Worm (Caenorhabditis elegans) whole organism, dauer: ENCODE measurements around the gene C49C8.8.

Experiments used
- unc-62 ChIP-seq: sonication (generic microtip); optimal IDR thresholded peaks from 2 replicates; lab custom pipeline; 2017; ENCODE audit warnings: missing biosample characterization, missing genetic modification reagents, missing genetic modification characterization

The C49C8.8 gene

DNA sequence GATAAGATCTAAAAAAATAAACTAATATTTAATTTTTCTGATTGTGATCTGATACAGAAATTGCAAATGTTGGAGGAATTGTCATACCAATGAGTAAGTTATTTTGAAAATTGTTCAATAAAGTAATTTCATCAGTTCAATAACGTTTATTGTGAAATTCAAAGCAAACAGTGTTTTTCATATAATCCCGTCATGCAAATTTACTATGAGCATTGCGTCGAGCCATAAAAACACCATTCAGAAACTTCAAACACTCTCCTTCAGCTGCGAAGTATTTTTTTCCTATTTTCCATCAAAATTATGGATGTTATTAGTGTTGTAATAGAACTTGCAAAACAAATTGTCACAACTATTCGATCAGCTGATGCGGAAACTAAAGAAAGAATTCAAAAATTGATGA, at the start of gene C49C8.8:
Gene C49C8.8, plus strand, starts transcription at position 301 of the 400 bp plus-strand sequence.
- TF ChIP-seq unc-62 (GFP tag; lab: Kevin White, UChicago): no peak

DNA sequence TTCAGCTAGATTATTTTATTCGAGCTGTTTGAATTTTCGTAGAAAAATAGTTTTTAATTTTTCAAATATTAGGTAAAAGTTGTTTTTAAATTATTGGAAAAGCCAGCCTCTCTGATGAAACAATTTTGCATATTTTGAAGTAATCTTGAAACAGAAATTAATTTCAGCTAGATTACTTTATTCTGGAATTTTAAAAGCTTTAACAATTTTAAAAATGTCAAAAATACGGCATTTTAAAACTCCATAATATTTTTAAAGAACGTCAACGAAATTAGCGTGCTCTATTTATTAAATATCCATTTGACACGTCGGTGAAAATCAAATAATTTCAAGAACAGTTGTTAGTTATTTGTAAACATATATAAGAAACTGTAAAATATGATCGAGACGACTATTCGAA, 49.1 kb upstream of the C49C8.8 start, which contains the start of gene Y59H11AR.10:
Gene Y59H11AR.10, plus strand, starts transcription at position 301 of the 400 bp plus-strand sequence.
- TF ChIP-seq unc-62 (GFP tag; lab: Kevin White, UChicago): no peak

DNA sequence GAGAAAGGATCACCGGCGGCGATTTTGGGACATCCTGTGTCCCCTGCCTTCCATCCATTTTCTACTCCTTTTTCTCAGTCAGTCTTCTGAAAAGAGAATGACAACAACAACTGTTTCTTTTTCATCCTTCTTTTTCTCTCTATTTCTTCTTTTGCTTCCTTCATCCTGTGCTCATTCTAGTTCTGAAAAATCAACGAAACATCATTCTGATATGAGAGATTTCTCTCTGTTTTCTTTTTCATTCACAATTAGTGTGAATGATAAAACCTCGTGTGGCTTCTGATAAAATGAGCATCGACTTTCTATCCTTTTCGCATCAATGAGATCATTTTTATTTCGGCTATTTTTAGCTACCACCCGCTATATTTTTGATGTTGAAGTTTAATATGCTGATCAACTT, 46.7 kb upstream of the C49C8.8 start:
- no peak for TF ChIP-seq unc-62 (GFP tag; lab: Kevin White, UChicago)

DNA sequence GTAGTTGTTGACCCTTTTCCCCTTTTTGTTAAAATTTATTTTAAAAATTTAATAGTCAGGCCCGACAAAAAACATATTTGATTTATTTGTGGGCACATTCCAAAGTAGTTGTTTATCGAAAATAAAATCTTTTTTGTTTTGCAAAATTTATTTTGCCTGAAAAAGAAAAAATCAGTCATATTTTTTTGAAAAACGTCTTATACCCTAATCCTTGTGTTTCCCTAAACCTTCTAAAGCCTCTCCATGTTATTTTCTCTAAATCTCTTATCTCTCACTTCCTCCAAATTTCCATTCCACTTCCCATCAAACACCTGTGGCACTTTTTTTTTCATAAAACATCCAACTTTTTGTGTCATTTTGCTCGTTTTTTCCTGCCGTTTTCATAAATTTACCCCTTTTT, 43.7 kb upstream of the C49C8.8 start:
- TF ChIP-seq unc-62 (GFP tag; lab: Kevin White, UChicago): no peak

DNA sequence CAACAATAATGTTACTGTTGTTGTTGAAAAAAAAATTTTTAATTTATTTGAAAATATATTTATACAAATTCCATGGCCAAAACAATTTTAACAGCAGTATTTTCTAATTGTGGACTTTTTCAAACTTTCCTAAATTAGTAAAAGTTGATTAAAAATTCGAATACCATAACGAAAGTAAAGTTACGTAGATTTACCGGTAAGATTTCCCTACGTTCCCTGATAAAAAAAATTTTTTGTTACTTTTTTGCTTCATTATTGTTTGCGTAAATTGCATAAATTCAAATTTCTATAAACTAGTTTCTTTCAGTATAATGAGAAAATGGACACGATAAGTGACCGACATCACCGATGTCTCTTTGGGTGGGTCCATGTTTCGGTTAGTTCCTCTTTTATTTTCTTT, 43.0 kb upstream of the C49C8.8 start, which contains the start of gene F42A9.6:
Gene F42A9.6, plus strand, starts transcription at position 301 of the 400 bp plus-strand sequence.
- no peak for TF ChIP-seq unc-62 (GFP tag; lab: Kevin White, UChicago)

DNA sequence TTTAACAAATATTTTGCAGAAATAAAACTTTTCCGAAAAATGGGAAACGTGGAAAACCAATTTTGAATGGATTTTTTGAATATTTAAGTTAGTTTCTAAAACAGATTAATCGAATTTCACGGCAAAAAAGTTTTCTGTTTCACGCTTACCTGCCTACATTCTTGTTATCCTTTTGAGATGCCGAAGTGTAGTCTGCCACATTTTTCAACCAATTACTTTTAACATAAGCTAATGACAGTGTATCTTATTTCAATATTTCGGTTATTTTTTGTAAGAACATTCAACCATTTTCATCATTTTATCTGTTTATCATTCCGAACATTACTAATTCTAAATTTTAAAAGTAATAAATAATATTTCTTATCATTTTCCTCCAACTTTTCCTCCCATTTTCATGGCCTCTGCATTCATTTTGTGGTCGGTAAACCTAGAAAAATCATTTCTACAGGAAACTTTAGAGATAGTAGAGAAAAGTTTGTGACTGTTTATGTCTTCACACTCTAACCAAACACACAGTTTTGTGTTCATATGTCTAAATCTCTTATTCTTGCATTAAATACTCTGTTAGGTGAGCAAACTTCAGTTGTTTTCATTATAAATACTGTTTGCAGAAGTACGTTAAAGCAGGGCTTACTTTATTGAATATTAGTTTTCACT, 39.9 kb upstream of the C49C8.8 start, which contains the start of the genes F42A9.17 and cyp-33E2:
Gene F42A9.17, minus strand, starts transcription at position 51 of the 657 bp plus-strand sequence.
Gene cyp-33E2, plus strand, starts transcription at position 449 of the 657 bp plus-strand sequence.
- TF ChIP-seq unc-62 (GFP tag; lab: Kevin White, UChicago): no peak

DNA sequence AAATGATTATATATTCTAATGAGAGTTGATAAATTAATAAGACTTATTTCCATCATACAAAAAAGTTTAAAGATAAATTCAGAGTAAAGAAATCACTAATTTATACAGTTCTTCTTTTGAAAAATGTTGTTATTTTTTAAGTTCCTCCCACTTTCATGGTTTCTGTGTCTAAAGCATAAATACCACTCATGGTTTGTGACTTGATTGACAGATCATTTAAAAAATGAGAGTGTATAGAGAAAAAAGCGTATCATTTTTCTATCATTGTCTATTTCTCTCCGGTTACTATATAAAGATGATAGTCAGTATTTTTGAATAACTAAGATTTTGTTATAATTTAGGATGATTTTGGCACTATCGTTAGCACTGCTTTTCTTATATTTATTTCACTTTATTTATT, 37.3 kb upstream of the C49C8.8 start, which contains the start of gene cyp-33E3:
Gene cyp-33E3, plus strand, starts transcription at position 316 of the 400 bp plus-strand sequence.
- no peak for TF ChIP-seq unc-62 (GFP tag; lab: Kevin White, UChicago)

DNA sequence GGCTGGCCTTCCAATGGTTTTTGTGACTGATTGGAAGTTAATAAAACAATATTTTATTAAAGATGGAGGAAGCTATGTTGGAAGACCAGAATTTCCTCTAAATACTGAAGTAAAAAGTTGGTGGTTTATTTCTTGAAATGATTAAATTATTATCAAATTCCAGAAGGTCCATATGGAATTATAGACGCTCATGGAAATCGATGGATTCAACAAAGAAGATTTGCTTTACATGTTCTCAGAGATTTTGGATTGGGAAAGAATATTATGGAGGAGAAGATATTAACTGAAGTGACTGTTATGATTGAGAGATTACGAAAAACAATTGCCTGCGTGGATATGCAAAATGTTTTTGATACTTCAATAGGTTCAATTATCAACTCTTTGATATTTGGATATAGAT, 36.6 kb upstream of the C49C8.8 start:
- no peak for TF ChIP-seq unc-62 (GFP tag; lab: Kevin White, UChicago)

DNA sequence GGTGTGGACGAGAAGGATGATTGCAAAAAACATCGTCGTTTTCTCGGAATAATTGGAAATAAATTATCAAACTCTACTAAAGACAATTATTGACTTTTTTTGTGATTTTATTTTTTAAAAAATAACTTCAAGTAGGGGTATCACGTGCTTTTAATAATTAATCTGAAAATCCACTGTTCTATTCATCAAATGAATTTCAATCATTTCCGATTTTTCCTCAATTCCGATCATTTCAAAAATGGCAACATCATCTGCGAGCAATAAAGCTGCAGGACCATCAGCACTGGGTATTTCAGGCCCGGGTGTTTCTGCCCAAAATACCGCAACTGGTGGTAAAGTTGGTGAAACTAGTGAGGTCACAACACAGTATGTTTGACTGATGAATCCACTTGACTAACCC, 34.9 kb upstream of the C49C8.8 start, which contains the start of the genes F42A9.7 and F42A9.3:
Gene F42A9.7, minus strand, starts transcription at position 101 of the 400 bp plus-strand sequence.
Gene F42A9.3, plus strand, starts transcription at position 214 of the 400 bp plus-strand sequence.
- TF ChIP-seq unc-62 (GFP tag; lab: Kevin White, UChicago): no peak

DNA sequence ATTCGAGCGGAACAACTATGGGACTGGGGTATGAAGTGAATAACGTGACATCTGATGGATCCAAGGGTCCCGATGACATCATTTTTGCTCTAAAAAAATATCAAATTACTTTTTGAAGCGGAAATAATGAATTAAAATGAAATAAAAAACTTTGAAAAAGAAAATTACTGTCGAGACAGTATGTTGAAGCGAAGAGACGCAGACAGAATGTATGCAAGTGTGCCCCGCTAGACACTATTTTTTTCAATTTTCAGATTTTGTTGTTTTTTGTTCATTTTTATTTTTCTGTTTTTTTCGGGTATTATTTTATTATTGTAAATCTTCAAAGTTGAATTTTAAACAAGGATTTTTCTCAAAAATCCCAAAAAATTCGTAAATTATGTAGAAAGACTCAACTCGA, 33.2 kb upstream of the C49C8.8 start, which contains the start of gene F42A9.8:
Gene F42A9.8, minus strand, starts transcription at position 88 of the 400 bp plus-strand sequence.
- no peak for TF ChIP-seq unc-62 (GFP tag; lab: Kevin White, UChicago)

DNA sequence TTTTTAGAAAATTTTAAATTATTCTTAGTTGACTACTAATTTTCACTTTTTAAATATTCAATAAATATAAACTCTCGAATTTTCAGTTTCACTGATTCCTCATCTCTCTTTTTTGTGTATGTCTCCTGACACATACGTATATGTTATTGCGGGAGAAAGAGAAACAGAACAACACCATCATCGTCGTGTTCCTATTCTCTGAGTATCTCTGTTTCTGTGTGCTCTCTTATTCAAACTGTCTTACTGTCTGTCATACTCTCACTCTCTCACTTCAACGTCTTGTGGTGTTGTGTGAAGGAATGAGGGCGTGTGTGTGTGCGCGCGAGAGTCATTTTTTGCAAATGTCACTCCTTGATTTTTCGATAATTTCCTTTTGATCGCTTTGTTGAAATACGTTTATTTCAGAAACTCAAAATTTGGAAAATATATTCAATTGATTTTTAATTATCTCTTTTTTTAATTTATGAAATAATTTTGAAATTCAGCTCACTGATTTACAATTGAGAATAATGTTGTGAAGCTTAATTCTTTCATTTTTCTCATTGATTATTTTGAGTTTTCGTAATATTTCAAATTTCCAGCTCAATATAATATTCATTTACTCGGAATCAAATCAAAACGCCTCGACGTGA, 31.7 kb upstream of the C49C8.8 start, which contains the start of gene lin-49:
Gene lin-49, plus strand, starts transcription at position 582 of the 632 bp plus-strand sequence.
- TF ChIP-seq unc-62 (GFP tag; lab: Kevin White, UChicago): no peak

DNA sequence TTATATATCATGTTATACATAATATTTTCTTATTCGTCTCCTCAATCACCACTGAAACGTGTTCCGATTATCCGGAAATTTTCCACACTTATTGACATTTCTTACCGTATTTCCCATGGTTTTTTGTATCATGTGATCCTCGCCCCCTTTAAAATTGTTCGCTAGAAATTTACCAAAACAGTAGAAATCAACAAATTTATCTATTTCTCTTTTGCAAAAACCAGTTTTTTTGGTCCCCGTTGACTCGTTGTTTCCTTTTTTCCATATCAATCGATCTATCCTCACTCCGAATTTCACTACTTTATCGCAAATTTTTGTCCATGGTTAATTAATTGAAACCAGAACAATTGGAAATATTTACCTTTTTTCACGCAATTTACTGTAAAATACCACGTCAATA, 26.2 kb upstream of the C49C8.8 start:
- no peak for TF ChIP-seq unc-62 (GFP tag; lab: Kevin White, UChicago)

DNA sequence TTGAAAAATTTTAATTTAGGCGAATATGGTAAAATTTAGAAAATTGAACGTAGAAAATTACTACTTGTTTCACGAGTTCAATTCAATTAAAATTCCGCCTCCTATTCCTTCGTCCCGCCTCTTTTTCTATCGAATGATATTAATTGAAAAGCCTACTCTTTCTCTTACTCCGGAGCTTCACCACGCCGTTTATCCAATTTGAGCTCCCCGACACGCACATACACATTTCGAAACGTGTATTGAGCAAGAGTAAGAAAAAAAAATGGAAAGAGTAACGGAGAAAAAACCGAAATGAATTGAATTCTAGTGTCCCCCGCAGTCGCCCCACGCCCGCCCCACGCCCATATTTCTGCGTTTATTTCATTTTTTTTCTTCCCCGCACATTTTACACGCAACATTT, 25.6 kb upstream of the C49C8.8 start:
- TF ChIP-seq unc-62 (GFP tag; lab: Kevin White, UChicago): no peak

DNA sequence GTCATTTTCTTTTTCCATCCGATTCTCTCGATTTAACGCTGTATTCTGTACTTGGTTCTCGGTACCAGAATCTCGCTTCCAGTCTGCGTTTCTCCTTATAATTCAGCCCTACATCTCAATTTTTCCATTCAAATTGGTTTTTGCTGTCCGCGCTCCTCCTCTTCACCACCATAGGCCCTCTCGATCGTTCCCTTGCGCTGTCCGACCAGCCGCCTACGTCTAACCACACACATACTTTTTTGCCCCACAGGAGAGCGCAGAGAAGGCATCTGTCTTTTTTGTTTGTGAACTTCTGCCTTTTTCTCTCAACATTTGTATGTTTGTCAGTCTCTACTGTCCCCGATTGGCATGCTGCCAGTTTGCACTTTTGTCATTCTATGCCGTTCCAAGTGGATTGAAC, 24.6 kb upstream of the C49C8.8 start, which contains the start of gene F42A9.11:
Gene F42A9.11, plus strand, starts transcription at position 310 of the 400 bp plus-strand sequence.
- no peak for TF ChIP-seq unc-62 (GFP tag; lab: Kevin White, UChicago)

DNA sequence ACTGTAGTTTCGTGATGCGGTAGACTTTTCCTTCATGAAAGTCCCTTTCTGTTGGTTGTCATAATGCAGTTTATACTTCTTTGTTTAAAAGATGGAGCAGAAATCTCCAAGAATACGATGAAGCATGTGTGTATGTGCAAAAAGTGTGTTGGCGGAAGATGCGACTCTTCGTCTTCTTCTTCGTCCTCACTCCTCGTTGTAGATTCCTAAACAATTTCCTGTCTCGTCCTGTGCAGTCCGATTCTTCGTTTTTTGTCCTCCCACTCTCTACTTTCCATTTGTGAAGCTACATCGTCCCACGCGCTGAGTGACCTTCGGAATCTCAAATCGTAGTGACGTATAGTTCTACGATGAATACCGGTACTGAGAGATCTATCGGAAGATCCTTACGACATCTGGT, 23.7 kb upstream of the C49C8.8 start:
- TF ChIP-seq unc-62 (GFP tag; lab: Kevin White, UChicago): no peak

DNA sequence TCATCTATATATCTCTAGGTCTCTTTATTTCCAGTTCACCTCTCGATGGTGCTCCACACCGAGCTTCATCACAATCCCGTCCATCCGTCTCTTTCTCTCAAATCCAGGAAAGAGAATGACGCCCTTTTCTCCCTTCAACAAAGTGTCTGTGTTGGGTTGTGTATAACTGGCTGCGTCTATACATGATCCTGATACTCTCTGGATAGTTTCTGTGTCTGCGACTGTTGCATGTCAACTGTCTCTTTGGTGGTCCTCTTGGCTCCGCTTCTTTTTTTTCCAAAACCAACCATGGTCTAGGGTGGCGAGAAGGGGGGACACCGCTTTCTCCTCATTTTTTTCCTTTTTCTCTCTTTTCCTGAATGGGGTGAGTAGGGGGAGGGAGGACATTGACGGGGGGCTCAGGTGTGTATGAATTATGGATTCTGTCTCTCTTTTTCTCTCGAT, 22.3 kb upstream of the C49C8.8 start:
- no peak for TF ChIP-seq unc-62 (GFP tag; lab: Kevin White, UChicago)
